Worm (Caenorhabditis elegans) whole organism, L2 larva: ENCODE measurements around the gene T25B2.2.

Experiments
- C34F6.9 ChIP-seq: fragments of 150-350 bp; optimal IDR thresholded peaks from 2 replicates; lab custom pipeline; 2014; ENCODE audit warnings: missing biosample characterization, missing genetic modification characterization
- aly-2 ChIP-seq: fragments of 150-350 bp; optimal IDR thresholded peaks from 2 replicates; lab custom pipeline; 2014; ENCODE audit warnings: missing biosample characterization, missing genetic modification characterization
- ama-1 ChIP-seq: fragments of 150-350 bp; optimal IDR thresholded peaks from 2 replicates; lab custom pipeline; 2018; ENCODE audit warnings: inconsistent platforms
- ceh-82 ChIP-seq: fragments of 150-350 bp; optimal IDR thresholded peaks from 2 replicates; lab custom pipeline; 2014; ENCODE audit warnings: missing biosample characterization, missing genetic modification characterization
- elt-1 ChIP-seq: fragments of 150-350 bp; optimal IDR thresholded peaks from 2 replicates; lab custom pipeline; 2014; ENCODE audit warnings: missing biosample characterization, missing genetic modification characterization
- fos-1 ChIP-seq: fragments of 150-350 bp; optimal IDR thresholded peaks from 2 replicates; lab custom pipeline; 2014; ENCODE audit warnings: missing biosample characterization, missing genetic modification characterization
- lin-13 ChIP-seq: fragments of 150-350 bp; optimal IDR thresholded peaks from 2 replicates; lab custom pipeline; 2014; ENCODE audit warnings: missing biosample characterization, missing genetic modification reagents, missing genetic modification characterization
- mdl-1 ChIP-seq, 2 experiments: fragments of 150-350 bp in 1 of 2; sonication (generic microtip) in 1 of 2; optimal IDR thresholded peaks; 2 replicates each; lab custom pipeline; 2017; ENCODE audit warnings: missing biosample characterization in 2 of 2, missing genetic modification characterization in 2 of 2
- nhr-12 ChIP-seq: fragments of 150-350 bp; optimal IDR thresholded peaks from 2 replicates; lab custom pipeline; 2014; ENCODE audit warnings: missing biosample characterization, missing genetic modification characterization
- nhr-23 ChIP-seq: fragments of 150-350 bp; optimal IDR thresholded peaks from 2 replicates; lab custom pipeline; 2014; ENCODE audit warnings: missing biosample characterization, missing genetic modification reagents, missing genetic modification characterization
- nhr-237 ChIP-seq: fragments of 150-350 bp; optimal IDR thresholded peaks from 2 replicates; lab custom pipeline; 2014; ENCODE audit warnings: missing biosample characterization, missing genetic modification characterization
- nhr-77 ChIP-seq: fragments of 150-350 bp; optimal IDR thresholded peaks from 2 replicates; lab custom pipeline; 2014; ENCODE audit warnings: missing biosample characterization, missing genetic modification characterization
- snpc-4 ChIP-seq: fragments of 150-350 bp; optimal IDR thresholded peaks from 2 replicates; lab custom pipeline; 2014; ENCODE audit warnings: missing biosample characterization, missing genetic modification characterization

DNA sequence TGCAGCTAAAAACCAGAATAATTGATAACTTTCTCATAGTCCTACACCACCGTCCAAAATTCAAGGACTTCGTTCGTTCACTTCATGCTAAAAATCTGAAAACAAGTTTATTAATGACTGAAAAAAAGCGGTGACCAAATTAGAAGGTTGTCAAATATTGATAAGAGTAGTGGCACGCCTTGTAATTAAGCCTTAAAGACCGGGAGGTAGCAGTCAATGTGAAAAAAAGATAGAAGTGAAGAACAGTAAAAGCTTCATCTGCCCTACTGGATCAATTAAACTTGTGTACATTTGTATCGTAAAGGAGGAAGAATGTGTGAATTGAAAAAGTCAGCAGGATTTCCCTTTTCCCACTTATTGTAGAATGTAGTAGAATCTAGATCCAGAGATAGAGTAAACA lies 19.0 kb upstream of the T25B2.2 start, which contains the start of gene tag-275:
- no peak for TF ChIP-seq mdl-1 (tag; optimal IDR thresholded peaks at IDR 0.05; lab: Kevin White, UChicago)
- no peak for TF ChIP-seq elt-1 (tag; lab: Kevin White, UChicago)
- no peak for TF ChIP-seq ama-1
- no peak for TF ChIP-seq nhr-237 (tag; lab: Kevin White, UChicago)
- no peak for TF ChIP-seq nhr-23
- TF ChIP-seq aly-2, result no peak
- no peak for TF ChIP-seq fos-1
- TF ChIP-seq snpc-4 (tag; lab: Kevin White, UChicago), result no peak
- no peak for TF ChIP-seq C34F6.9 (tag; lab: Kevin White, UChicago)
- TF ChIP-seq nhr-12, result no peak
- no peak for TF ChIP-seq nhr-77 (tag; lab: Kevin White, UChicago)
- TF ChIP-seq ceh-82 (tag; lab: Kevin White, UChicago), result no peak
- TF ChIP-seq lin-13, result no peak
